Worm (Caenorhabditis elegans): ENCODE results near the gene ethe-1.

- TF ChIP-seq him-1 (tag; optimal IDR thresholded peaks at IDR 0.05) (no peak), W03F9.2 (tag; optimal IDR thresholded peaks at IDR 0.05) (no peak)
These were observed 25.8 kb upstream of the ethe-1 start for ce11 chrIV:9534342-9534741.
